Fruit fly (Drosophila melanogaster): ENCODE measurements around the gene Phyhd1.

Gene Phyhd1

dm6 chr3R:10659563-10659962, 21.2 kb downstream of the Phyhd1 start:
- TF ChIP-seq usp (GFP tag; optimal IDR thresholded peaks at IDR 0.05) (no peak), brk (GFP tag; optimal IDR thresholded peaks at IDR 0.05) (no peak), N (GFP tag; optimal IDR thresholded peaks at IDR 0.05) (no peak), Jra (GFP tag; optimal IDR thresholded peaks at IDR 0.05) (no peak), foxo (GFP tag; optimal IDR thresholded peaks at IDR 0.05) (no peak), Hr83 (GFP tag; optimal IDR thresholded peaks at IDR 0.05; ENCODE audit: poor library complexity, severe bottlenecking) (no peak), CG32264 (GFP tag; optimal IDR thresholded peaks at IDR 0.05) (no peak), sage (GFP tag; optimal IDR thresholded peaks at IDR 0.05) (no peak), lola (GFP tag; optimal IDR thresholded peaks at IDR 0.05) (no peak), Sp1 (GFP tag; optimal IDR thresholded peaks at IDR 0.05) (no peak), OdsH (GFP tag; optimal IDR thresholded peaks at IDR 0.05) (no peak), Dfd (GFP tag; optimal IDR thresholded peaks at IDR 0.05) (no peak), fru (GFP tag; optimal IDR thresholded peaks at IDR 0.05) (no peak), dmrt93B (GFP tag; optimal IDR thresholded peaks at IDR 0.05) (no peak)

dm6 chr3R:10658783-10659182, 21.9 kb downstream of the Phyhd1 start:
- TF ChIP-seq foxo (GFP tag; optimal IDR thresholded peaks at IDR 0.05) (peak in 1 of 2 experiments; percentile 30), HLH106 (tag; optimal IDR thresholded peaks at IDR 0.05) (peak; percentile 25), h (GFP tag; optimal IDR thresholded peaks at IDR 0.05) (peak; percentile 26), OdsH (GFP tag; optimal IDR thresholded peaks at IDR 0.05) (peak; percentile 17), fru (GFP tag; optimal IDR thresholded peaks at IDR 0.05) (peak; percentile 10), dl (GFP tag; optimal IDR thresholded peaks at IDR 0.05; ENCODE audit: insufficient read depth in 1 of 2, partially characterized antibody in 2 of 2) (no peak), brk (GFP tag; optimal IDR thresholded peaks at IDR 0.05) (no peak)

- TF ChIP-seq usp (GFP tag; optimal IDR thresholded peaks at IDR 0.05): no peak
- TF ChIP-seq CrebA (GFP tag; optimal IDR thresholded peaks at IDR 0.05; ENCODE audit: borderline replicate concordance): no peak
- no peak for TF ChIP-seq foxo (GFP tag; optimal IDR thresholded peaks at IDR 0.05)
- no peak for TF ChIP-seq dsf (GFP tag; optimal IDR thresholded peaks at IDR 0.05; ENCODE audit: borderline replicate concordance)
- TF ChIP-seq CG32264 (GFP tag; optimal IDR thresholded peaks at IDR 0.05): no peak
- TF ChIP-seq fru (GFP tag; optimal IDR thresholded peaks at IDR 0.05): no peak
- no peak for TF ChIP-seq pan (optimal IDR thresholded peaks at IDR 0.05)
- no peak for TF ChIP-seq Hnf4 (GFP tag; optimal IDR thresholded peaks at IDR 0.05)
- no peak for TF ChIP-seq Hr78 (GFP tag; optimal IDR thresholded peaks at IDR 0.05)
- TF ChIP-seq Mio (GFP tag; optimal IDR thresholded peaks at IDR 0.05): no peak
- TF ChIP-seq h (GFP tag; optimal IDR thresholded peaks at IDR 0.05): no peak
- no peak for TF ChIP-seq brk (GFP tag; optimal IDR thresholded peaks at IDR 0.05)
- no peak for TF ChIP-seq Vsx2 (GFP tag; optimal IDR thresholded peaks at IDR 0.05; ENCODE audit: partially characterized antibody)
- no peak for TF ChIP-seq N (GFP tag; optimal IDR thresholded peaks at IDR 0.05)
- TF ChIP-seq Myc (optimal IDR thresholded peaks at IDR 0.05): no peak
- TF ChIP-seq OdsH (GFP tag; optimal IDR thresholded peaks at IDR 0.05): no peak
- no peak for TF ChIP-seq lola (GFP tag; optimal IDR thresholded peaks at IDR 0.05)
- TF ChIP-seq CG9705 (GFP tag; optimal IDR thresholded peaks at IDR 0.05): no peak
Measured at dm6 chr3R:10656578-10656977, 24.1 kb downstream of the Phyhd1 start.

dm6 chr3R:10655968-10656367, 24.8 kb downstream of the Phyhd1 start:
- no peak for TF ChIP-seq Hr78 (GFP tag; optimal IDR thresholded peaks at IDR 0.05)
- TF ChIP-seq Mio (GFP tag; optimal IDR thresholded peaks at IDR 0.05): no peak
- no peak for TF ChIP-seq dl (GFP tag; optimal IDR thresholded peaks at IDR 0.05; ENCODE audit: insufficient read depth in 1 of 2, partially characterized antibody in 2 of 2)
- TF ChIP-seq pan (optimal IDR thresholded peaks at IDR 0.05): no peak
- no peak for TF ChIP-seq Vsx2 (GFP tag; optimal IDR thresholded peaks at IDR 0.05; ENCODE audit: partially characterized antibody)
- no peak for TF ChIP-seq usp (GFP tag; optimal IDR thresholded peaks at IDR 0.05)
- TF ChIP-seq Sp1 (GFP tag; optimal IDR thresholded peaks at IDR 0.05): no peak
- no peak for TF ChIP-seq woc (GFP tag; optimal IDR thresholded peaks at IDR 0.05)
- TF ChIP-seq br (GFP tag; optimal IDR thresholded peaks at IDR 0.05): no peak
- no peak for TF ChIP-seq tai (GFP tag; optimal IDR thresholded peaks at IDR 0.05)

dm6 chr3R:10654642-10655041, 26.1 kb downstream of the Phyhd1 start:
- TF ChIP-seq br (GFP tag; optimal IDR thresholded peaks at IDR 0.05) (no peak), GATAd (GFP tag; optimal IDR thresholded peaks at IDR 0.05) (no peak), Vsx2 (GFP tag; optimal IDR thresholded peaks at IDR 0.05; ENCODE audit: partially characterized antibody) (no peak), CG9705 (GFP tag; optimal IDR thresholded peaks at IDR 0.05) (no peak), pan (optimal IDR thresholded peaks at IDR 0.05) (no peak), psq (GFP tag; optimal IDR thresholded peaks at IDR 0.05) (no peak), tai (GFP tag; optimal IDR thresholded peaks at IDR 0.05) (no peak), dl (GFP tag; optimal IDR thresholded peaks at IDR 0.05; ENCODE audit: insufficient read depth in 1 of 2, partially characterized antibody in 2 of 2) (no peak)
